Fruit fly (Drosophila melanogaster) whole organism, embryonic: ENCODE results near the gene Bhmt.

Experiments
- BEAF-32 ChIP-seq: fragments of 200-800 bp; sonication (Bioruptor generic); optimal IDR thresholded peaks from 3 replicates; lab custom pipeline; 2017; ENCODE audit warnings: missing biosample characterization, missing genetic modification characterization, mild to moderate bottlenecking, moderate library complexity, missing genetic modification reagents
- CG10543 ChIP-seq: fragments of 200-800 bp; sonication (Bioruptor generic); optimal IDR thresholded peaks from 3 replicates; lab custom pipeline; 2017; ENCODE audit warnings: missing biosample characterization, mild to moderate bottlenecking, missing genetic modification characterization, moderate library complexity
- CG12071 ChIP-seq: fragments of 200-800 bp; sonication (Bioruptor generic); optimal IDR thresholded peaks from 3 replicates; lab custom pipeline; 2018; ENCODE audit warnings: missing biosample characterization, mild to moderate bottlenecking, missing genetic modification characterization
- CG12659 ChIP-seq: fragments of 200-800 bp; sonication (Bioruptor generic); optimal IDR thresholded peaks from 3 replicates; lab custom pipeline; 2017; ENCODE audit warnings: mild to moderate bottlenecking, missing biosample characterization, missing genetic modification reagents, missing genetic modification characterization
- CG13894 ChIP-seq: fragments of 200-800 bp; sonication (Bioruptor generic); optimal IDR thresholded peaks from 3 replicates; lab custom pipeline; 2018; ENCODE audit warnings: missing biosample characterization, mild to moderate bottlenecking, missing genetic modification characterization, moderate library complexity
- CG1529 ChIP-seq: fragments of 200-800 bp; sonication (Bioruptor generic); optimal IDR thresholded peaks from 3 replicates; lab custom pipeline; 2018; ENCODE audit warnings: missing biosample characterization, missing genetic modification characterization
- CG15514 ChIP-seq: fragments of 200-800 bp; sonication (Bioruptor generic); optimal IDR thresholded peaks from 3 replicates; lab custom pipeline; 2017; ENCODE audit warnings: missing biosample characterization, missing genetic modification characterization, mild to moderate bottlenecking, moderate library complexity, missing genetic modification reagents
- CG1603 ChIP-seq: fragments of 200-800 bp; sonication (Bioruptor generic); optimal IDR thresholded peaks from 2 replicates; lab custom pipeline; 2019; ENCODE audit warnings: missing biosample characterization, mild to moderate bottlenecking, missing genetic modification characterization, moderate library complexity
- CG2116 ChIP-seq: fragments of 200-800 bp; sonication (Bioruptor generic); optimal IDR thresholded peaks from 3 replicates; lab custom pipeline; 2018; ENCODE audit warnings: missing biosample characterization, mild to moderate bottlenecking, missing genetic modification characterization
- CG2889 ChIP-seq: fragments of 200-800 bp; sonication (Bioruptor generic); IDR thresholded peaks from 3 replicates; pipeline ENCODE4 v1.3.6; 2022; ENCODE audit warnings: missing biosample characterization, missing genetic modification characterization
- CG31441 ChIP-seq: fragments of 200-800 bp; sonication (Bioruptor generic); IDR thresholded peaks from 2 replicates; pipeline ENCODE4 v1.3.6; 2022; ENCODE audit warnings: missing biosample characterization, missing genetic modification characterization
- CG4617 ChIP-seq: fragments of 200-800 bp; sonication (Bioruptor generic); optimal IDR thresholded peaks from 3 replicates; lab custom pipeline; 2016; ENCODE audit warnings: missing biosample characterization, missing genetic modification characterization, borderline replicate concordance
- CG4707 ChIP-seq: fragments of 200-800 bp; sonication (Bioruptor generic); optimal IDR thresholded peaks from 2 replicates; lab custom pipeline; 2018; ENCODE audit warnings: missing biosample characterization, mild to moderate bottlenecking, missing genetic modification characterization, moderate library complexity
- CG4854 ChIP-seq: fragments of 200-800 bp; sonication (Bioruptor generic); optimal IDR thresholded peaks from 2 replicates; lab custom pipeline; 2016; ENCODE audit warnings: missing biosample characterization, missing genetic modification characterization, inconsistent platforms
- CG6175 ChIP-seq: fragments of 200-800 bp; sonication (Bioruptor generic); IDR thresholded peaks from 3 replicates; pipeline ENCODE4 v1.3.6; 2022; ENCODE audit warnings: missing biosample characterization, missing genetic modification characterization
- CG6765 ChIP-seq: fragments of 200-800 bp; sonication (Bioruptor generic); optimal IDR thresholded peaks from 3 replicates; lab custom pipeline; 2017; ENCODE audit warnings: missing biosample characterization, mild to moderate bottlenecking, missing genetic modification characterization
- CG8765 ChIP-seq: fragments of 200-800 bp; sonication (Bioruptor generic); IDR thresholded peaks from 2 replicates; pipeline ENCODE4 v1.3.6; 2022; ENCODE audit warnings: missing biosample characterization, missing genetic modification characterization
- CG8924 ChIP-seq: fragments of 200-800 bp; optimal IDR thresholded peaks from 3 replicates; lab custom pipeline; 2019; ENCODE audit warnings: missing biosample characterization, mild to moderate bottlenecking, missing genetic modification characterization, moderate library complexity
- CG9817 ChIP-seq: fragments of 200-800 bp; sonication (Bioruptor generic); optimal IDR thresholded peaks from 2 replicates; lab custom pipeline; 2018; ENCODE audit warnings: missing biosample characterization, mild to moderate bottlenecking, missing genetic modification characterization, moderate library complexity
- CTCF ChIP-seq: fragments of 200-800 bp; sonication (Bioruptor generic); optimal IDR thresholded peaks from 2 replicates; lab custom pipeline; 2017; ENCODE audit warnings: missing biosample characterization, mild to moderate bottlenecking, missing genetic modification characterization, moderate library complexity
- CkIIα-i1 ChIP-seq: fragments of 200-800 bp; sonication (Bioruptor generic); IDR thresholded peaks from 2 replicates; pipeline ENCODE4 v1.3.6; 2022; ENCODE audit warnings: missing biosample characterization, missing genetic modification characterization
- Dp ChIP-seq: fragments of 200-800 bp; sonication (Bioruptor generic); optimal IDR thresholded peaks from 2 replicates; lab custom pipeline; 2018; ENCODE audit warnings: missing biosample characterization, mild to moderate bottlenecking, missing genetic modification characterization, moderate library complexity
- Dref ChIP-seq: fragments of 200-800 bp; sonication (Bioruptor generic); IDR thresholded peaks from 2 replicates; pipeline ENCODE4 v1.3.6; 2022; ENCODE audit warnings: missing biosample characterization, missing genetic modification characterization
- Ets97D ChIP-seq: fragments of 200-800 bp; sonication (Bioruptor generic); optimal IDR thresholded peaks from 3 replicates; lab custom pipeline; 2016; ENCODE audit warnings: missing biosample characterization, missing genetic modification characterization
- Hr3 ChIP-seq: fragments of 200-800 bp; sonication (Bioruptor generic); optimal IDR thresholded peaks from 3 replicates; lab custom pipeline; 2016; ENCODE audit warnings: missing biosample characterization, missing genetic modification characterization
- Hr39 ChIP-seq: fragments of >200 bp; optimal IDR thresholded peaks from 2 replicates; lab custom pipeline; 2017
- MTF-1 ChIP-seq: fragments of 200-800 bp; sonication (Bioruptor generic); optimal IDR thresholded peaks from 2 replicates; lab custom pipeline; 2018; ENCODE audit warnings: missing biosample characterization, mild to moderate bottlenecking, missing genetic modification characterization, borderline replicate concordance
- Pdp1 ChIP-seq, 2 experiments: fragments of 200-800 bp; sonication (Bioruptor generic); optimal IDR thresholded peaks; 3 replicates each; lab custom pipeline; 2016; ENCODE audit warnings: missing biosample characterization in 2 of 2, missing genetic modification characterization in 2 of 2, mild to moderate bottlenecking in 1 of 2, moderate library complexity in 1 of 2
- Sry-β ChIP-seq: fragments of 200-800 bp; sonication (Bioruptor generic); optimal IDR thresholded peaks from 2 replicates; lab custom pipeline; 2018; ENCODE audit warnings: missing biosample characterization, mild to moderate bottlenecking, missing genetic modification characterization, moderate library complexity
- Trl ChIP-seq, 3 experiments: fragments of >200 bp in 2 of 3; fragments of 200-800 bp in 1 of 3; sonication (Bioruptor generic) in 1 of 3; optimal IDR thresholded peaks; 2 replicates in 1 of 3; 3 replicates in 2 of 3; lab custom pipeline; 2016 to 2017; ENCODE audit warnings: missing biosample characterization in 1 of 3, missing genetic modification characterization in 1 of 3
- ara ChIP-seq: fragments of 200-800 bp; sonication (Bioruptor generic); IDR thresholded peaks from 2 replicates; pipeline ENCODE4 v1.3.6; 2022; ENCODE audit warnings: missing biosample characterization, missing genetic modification characterization
- bab2 ChIP-seq: fragments of 200-800 bp; sonication (Bioruptor generic); optimal IDR thresholded peaks from 2 replicates; lab custom pipeline; 2016; ENCODE audit warnings: missing biosample characterization, missing genetic modification characterization
- danr ChIP-seq: fragments of 200-800 bp; sonication (Bioruptor generic); IDR thresholded peaks from 2 replicates; pipeline ENCODE4 v1.3.6; 2022; ENCODE audit warnings: missing biosample characterization, missing genetic modification characterization
- eve ChIP-seq, 2 experiments: fragments of >200 bp; optimal IDR thresholded peaks; 2 replicates each; lab custom pipeline; 2017; ENCODE audit warnings: missing biosample characterization in 2 of 2, missing genetic modification characterization in 2 of 2
- grn ChIP-seq: fragments of 200-800 bp; sonication (Bioruptor generic); optimal IDR thresholded peaks from 3 replicates; lab custom pipeline; 2017; ENCODE audit warnings: missing biosample characterization, missing genetic modification characterization
- gro ChIP-seq: fragments of 200-800 bp; sonication (Bioruptor generic); optimal IDR thresholded peaks from 2 replicates; lab custom pipeline; 2016; ENCODE audit warnings: missing biosample characterization, missing genetic modification characterization
- gsb-n ChIP-seq: fragments of 200-800 bp; sonication (Bioruptor generic); optimal IDR thresholded peaks from 3 replicates; lab custom pipeline; 2018; ENCODE audit warnings: missing biosample characterization, mild to moderate bottlenecking, missing genetic modification characterization
- hbn ChIP-seq: fragments of 200-800 bp; sonication (Bioruptor generic); IDR thresholded peaks from 2 replicates; pipeline ENCODE4 v1.3.6; 2022; ENCODE audit warnings: missing biosample characterization, missing genetic modification characterization; ENCODE audit not compliant: partially characterized antibody
- hkb ChIP-seq, 2 experiments: fragments of 200-800 bp in 1 of 2; fragments of >200 bp in 1 of 2; sonication (Bioruptor generic) in 1 of 2; IDR thresholded peaks in 1 of 2; optimal IDR thresholded peaks in 1 of 2; 2 replicates each; pipeline versions ENCODE4 v1.3.6 to Lab custom; 2017 to 2022; ENCODE audit warnings: missing biosample characterization in 1 of 2, missing genetic modification characterization in 1 of 2
- inv ChIP-seq: fragments of 200-800 bp; sonication (Bioruptor generic); IDR thresholded peaks from 2 replicates; pipeline ENCODE4 v1.3.6; 2022; ENCODE audit warnings: missing biosample characterization, missing genetic modification characterization; ENCODE audit not compliant: partially characterized antibody
- lilli ChIP-seq: fragments of 200-800 bp; sonication (Bioruptor generic); optimal IDR thresholded peaks from 3 replicates; lab custom pipeline; 2016; ENCODE audit warnings: missing biosample characterization, missing genetic modification characterization
- nmo ChIP-seq: fragments of 200-800 bp; sonication (Bioruptor generic); optimal IDR thresholded peaks from 2 replicates; lab custom pipeline; 2018; ENCODE audit warnings: missing biosample characterization, mild to moderate bottlenecking, missing genetic modification characterization, moderate library complexity
- pfk ChIP-seq: fragments of 200-800 bp; sonication (Bioruptor generic); optimal IDR thresholded peaks from 2 replicates; lab custom pipeline; 2018; ENCODE audit warnings: missing biosample characterization, mild to moderate bottlenecking, missing genetic modification characterization, moderate library complexity
- phol ChIP-seq: fragments of 200-800 bp; sonication (Bioruptor generic); optimal IDR thresholded peaks from 3 replicates; lab custom pipeline; 2018; ENCODE audit warnings: missing biosample characterization, mild to moderate bottlenecking, missing genetic modification characterization, moderate library complexity
- pros ChIP-seq: fragments of 200-800 bp; sonication (Bioruptor generic); optimal IDR thresholded peaks from 3 replicates; lab custom pipeline; 2019; ENCODE audit warnings: missing biosample characterization, mild to moderate bottlenecking, missing genetic modification characterization, moderate library complexity
- pzg ChIP-seq: fragments of 200-800 bp; sonication (Bioruptor generic); optimal IDR thresholded peaks from 3 replicates; lab custom pipeline; 2018; ENCODE audit warnings: missing biosample characterization, mild to moderate bottlenecking, missing genetic modification characterization, moderate library complexity
- schlank ChIP-seq: fragments of 200-800 bp; sonication (Bioruptor generic); optimal IDR thresholded peaks from 2 replicates; lab custom pipeline; 2018; ENCODE audit warnings: missing biosample characterization, mild to moderate bottlenecking, missing genetic modification characterization
- sd ChIP-seq: fragments of 200-800 bp; sonication (Bioruptor generic); optimal IDR thresholded peaks from 3 replicates; lab custom pipeline; 2018; ENCODE audit warnings: missing biosample characterization, mild to moderate bottlenecking, missing genetic modification characterization, moderate library complexity
- stc ChIP-seq: fragments of 200-800 bp; sonication (Bioruptor generic); IDR thresholded peaks from 2 replicates; pipeline ENCODE4 v1.3.6; 2022; ENCODE audit warnings: missing biosample characterization, missing genetic modification characterization
- twi ChIP-seq: fragments of 200-800 bp; optimal IDR thresholded peaks from 2 replicates; lab custom pipeline; 2019; ENCODE audit warnings: missing biosample characterization, mild to moderate bottlenecking, missing genetic modification characterization, moderate library complexity
- yki ChIP-seq: fragments of >200 bp; optimal IDR thresholded peaks from 3 replicates; lab custom pipeline; 2018

Gene Bhmt

dm6 chr2L:18951674-18952073 is 5.4 kb downstream of the Bhmt start, which contains the start of gene Nedd8 (continued):
- TF ChIP-seq danr (GFP tag; lab: Robert Waterston, UW) (no peak), Sry-β (GFP tag; lab: Kevin White, UChicago) (no peak), eve (GFP tag; optimal IDR thresholded peaks at IDR 0.05; lab: Kevin White, UChicago) (no peak), CG31441 (GFP tag; lab: Robert Waterston, UW) (no peak), CkIIα-i1 (GFP tag; lab: Robert Waterston, UW) (no peak), stc (no peak), CG12071 (no peak), sd (tag; lab: Kevin White, UChicago) (peak; percentile 15), Dref (peak; percentile 91), CG13894 (tag; lab: Kevin White, UChicago) (peak; percentile 30), grn (GFP tag; lab: Kevin White, UChicago) (no peak), Trl (optimal IDR thresholded peaks at IDR 0.05; lab: Kevin White, UChicago) (no peak), Trl (GFP tag; optimal IDR thresholded peaks at IDR 0.05; lab: Kevin White, UChicago) (no peak), CG4854 (no peak), Dp (GFP tag; lab: Kevin White, UChicago) (peak; percentile 70), gsb-n (tag; lab: Kevin White, UChicago) (no peak), MTF-1 (no peak), inv (GFP tag; lab: Robert Waterston, UW) (peak; percentile 76), CG8765 (GFP tag; lab: Robert Waterston, UW) (no peak), CG2116 (peak; percentile 50), CG6175 (GFP tag; lab: Robert Waterston, UW) (no peak), lilli (peak; percentile 33), Hr39 (lab: Kevin White, UChicago) (no peak), CG10543 (no peak), phol (peak; percentile 32), Ets97D (peak; percentile 83), CG1529 (GFP tag; lab: Kevin White, UChicago) (no peak), gro (GFP tag; lab: Kevin White, UChicago) (peak; percentile 20), CG1603 (tag; lab: Kevin White, UChicago) (peak; percentile 68), CG4707 (no peak), bab2 (GFP tag; lab: Kevin White, UChicago) (no peak), CG12659 (GFP tag; lab: Kevin White, UChicago) (peak; percentile 71), Pdp1 (GFP tag; optimal IDR thresholded peaks at IDR 0.05; lab: Kevin White, UChicago) (peak in 1 of 2 experiments; percentile 13), BEAF-32 (GFP tag; lab: Kevin White, UChicago) (peak; percentile 86), Hr3 (GFP tag; lab: Kevin White, UChicago) (no peak), CG9817 (tag; lab: Kevin White, UChicago) (no peak), CG2889 (GFP tag; lab: Robert Waterston, UW) (no peak), ara (GFP tag; lab: Robert Waterston, UW) (no peak), CG4617 (peak; percentile 29), CG6765 (GFP tag; lab: Kevin White, UChicago) (no peak), hbn (GFP tag; lab: Robert Waterston, UW) (peak; percentile 90), twi (tag; lab: Kevin White, UChicago) (no peak), CTCF (GFP tag; lab: Kevin White, UChicago) (peak; percentile 62), schlank (tag; lab: Kevin White, UChicago) (no peak), pros (GFP tag; lab: Kevin White, UChicago) (no peak), CG8924 (tag; lab: Kevin White, UChicago) (peak; percentile 10), yki (lab: Kevin White, UChicago) (no peak), pfk (GFP tag; lab: Kevin White, UChicago) (no peak), pzg (GFP tag; lab: Kevin White, UChicago) (peak; percentile 83), hkb (optimal IDR thresholded peaks at IDR 0.05; lab: Kevin White, UChicago) (no peak), hkb (GFP tag; IDR thresholded peaks at IDR 0.05; lab: Robert Waterston, UW) (no peak), nmo (peak; percentile 4), CG15514 (GFP tag; lab: Kevin White, UChicago) (peak; percentile 91)
